Fruit fly (Drosophila melanogaster): ENCODE measurements around the gene Ephrin.

DNA sequence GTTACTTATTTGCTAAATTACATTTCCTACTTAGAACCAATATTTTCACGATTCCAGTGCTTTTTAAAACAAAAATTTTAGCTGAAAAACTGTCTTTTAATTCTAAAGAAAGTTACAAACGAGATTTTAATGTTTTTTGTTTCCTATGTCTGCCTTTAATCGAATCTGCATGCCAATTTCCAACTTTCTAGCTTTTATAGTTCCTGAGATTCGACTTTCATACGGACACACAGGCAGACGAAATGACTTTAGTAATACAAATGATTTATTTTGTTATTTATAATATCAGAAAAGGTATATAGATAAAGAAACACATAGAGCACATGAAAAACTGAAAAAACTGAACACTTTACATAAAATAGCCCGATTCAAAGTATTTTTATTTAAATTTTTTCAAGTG, 4.9 kb downstream of the Ephrin start:
- TF ChIP-seq CG1620 (GFP tag; optimal IDR thresholded peaks at IDR 0.05) (no peak), cnc (optimal IDR thresholded peaks at IDR 0.05) (no peak), Crg-1 (GFP tag; optimal IDR thresholded peaks at IDR 0.05) (no peak)
